Fruit fly (Drosophila melanogaster) whole organism, wandering third instar larva: Measurements from ENCODE around the gene Cpr5C.

Source experiments
- Abd-B ChIP-seq: fragments of >200 bp; optimal IDR thresholded peaks from 2 replicates; lab custom pipeline; 2017; ENCODE audit warnings: missing biosample characterization, missing genetic modification characterization
- CG32264 ChIP-seq: fragments of 200-800 bp; sonication (Bioruptor generic); optimal IDR thresholded peaks from 2 replicates; lab custom pipeline; 2016; ENCODE audit warnings: missing biosample characterization, missing genetic modification characterization
- CG9705 ChIP-seq: fragments of 200-800 bp; sonication (Bioruptor generic); optimal IDR thresholded peaks from 2 replicates; lab custom pipeline; 2018; ENCODE audit warnings: missing biosample characterization, mild to moderate bottlenecking, missing genetic modification characterization
- CrebA ChIP-seq: fragments of 200-800 bp; sonication (Bioruptor generic); optimal IDR thresholded peaks from 2 replicates; lab custom pipeline; 2016; ENCODE audit warnings: missing biosample characterization, mild to moderate bottlenecking, missing genetic modification characterization, borderline replicate concordance
- Dfd ChIP-seq: fragments of >200 bp; optimal IDR thresholded peaks from 2 replicates; lab custom pipeline; 2017; ENCODE audit warnings: missing biosample characterization, missing genetic modification characterization
- Dif ChIP-seq: fragments of 200-275, 200-300 bp; sonication (Bioruptor generic); optimal IDR thresholded peaks from 2 replicates; lab custom pipeline; 2018; ENCODE audit warnings: missing biosample characterization, missing genetic modification characterization; ENCODE audit not compliant: partially characterized antibody
- GATAd ChIP-seq: sonication (Bioruptor generic); optimal IDR thresholded peaks from 2 replicates; lab custom pipeline; 2016; ENCODE audit warnings: missing biosample characterization, missing genetic modification characterization
- HLH106 ChIP-seq: fragments of 200-800 bp; optimal IDR thresholded peaks from 3 replicates; lab custom pipeline; 2019; ENCODE audit warnings: missing biosample characterization, mild to moderate bottlenecking, missing genetic modification characterization, moderate library complexity
- Hnf4 ChIP-seq: fragments of 200-800 bp; sonication (Bioruptor generic); optimal IDR thresholded peaks from 2 replicates; lab custom pipeline; 2016; ENCODE audit warnings: missing biosample characterization, mild to moderate bottlenecking, missing genetic modification characterization
- Hr78 ChIP-seq: fragments of >200 bp; optimal IDR thresholded peaks from 2 replicates; lab custom pipeline; 2017; ENCODE audit warnings: missing biosample characterization, missing genetic modification characterization
- Hr83 ChIP-seq: fragments of 200-300 bp; sonication (Bioruptor generic); optimal IDR thresholded peaks from 2 replicates; lab custom pipeline; 2016; ENCODE audit warnings: missing biosample characterization, mild to moderate bottlenecking, missing genetic modification characterization, moderate library complexity; ENCODE audit not compliant: poor library complexity, severe bottlenecking
- Jra ChIP-seq: sonication (Bioruptor generic); optimal IDR thresholded peaks from 2 replicates; lab custom pipeline; 2016; ENCODE audit warnings: missing biosample characterization, missing genetic modification characterization
- Mio ChIP-seq: sonication (Bioruptor generic); optimal IDR thresholded peaks from 2 replicates; lab custom pipeline; 2016; ENCODE audit warnings: missing biosample characterization, missing genetic modification characterization
- Myc ChIP-seq: fragments of >200 bp; optimal IDR thresholded peaks from 2 replicates; lab custom pipeline; 2017
- N ChIP-seq: fragments of >200 bp; optimal IDR thresholded peaks from 2 replicates; lab custom pipeline; 2018; ENCODE audit warnings: missing biosample characterization, missing external identifiers, missing genetic modification characterization
- OdsH ChIP-seq: fragments of 200-800 bp; sonication (Bioruptor generic); optimal IDR thresholded peaks from 2 replicates; lab custom pipeline; 2016; ENCODE audit warnings: missing biosample characterization, mild to moderate bottlenecking, missing genetic modification characterization
- Rel ChIP-seq, 2 experiments: fragments of 200-800 bp; sonication (Bioruptor generic) in 1 of 2; optimal IDR thresholded peaks; 2 replicates in 1 of 2; 3 replicates in 1 of 2; lab custom pipeline; 2016 to 2019; ENCODE audit warnings: mild to moderate bottlenecking in 2 of 2, missing biosample characterization in 2 of 2, missing genetic modification characterization in 2 of 2, moderate library complexity in 1 of 2
- Sp1 ChIP-seq: fragments of 200-800 bp; sonication (Bioruptor generic); optimal IDR thresholded peaks from 3 replicates; lab custom pipeline; 2019; ENCODE audit warnings: missing biosample characterization, mild to moderate bottlenecking, missing genetic modification characterization, moderate library complexity
- Vsx2 ChIP-seq: fragments of 200-300, 225-300 bp; sonication (Bioruptor generic); optimal IDR thresholded peaks from 2 replicates; lab custom pipeline; 2018; ENCODE audit warnings: missing biosample characterization, missing genetic modification characterization; ENCODE audit not compliant: partially characterized antibody
- br ChIP-seq: fragments of 200-800 bp; sonication (Bioruptor generic); optimal IDR thresholded peaks from 2 replicates; lab custom pipeline; 2016; ENCODE audit warnings: missing biosample characterization, missing genetic modification characterization
- brk ChIP-seq: fragments of 200-800 bp; sonication (Bioruptor generic); optimal IDR thresholded peaks from 2 replicates; lab custom pipeline; 2016; ENCODE audit warnings: missing biosample characterization, mild to moderate bottlenecking, missing genetic modification characterization
- dl ChIP-seq, 2 experiments: fragments of 175-275, 200-275 bp in 1 of 2; fragments of 200-275 bp in 1 of 2; sonication (Bioruptor generic); optimal IDR thresholded peaks; lab custom pipeline; 2018; ENCODE audit warnings: mild to moderate bottlenecking in 2 of 2, missing biosample characterization in 2 of 2, missing genetic modification characterization in 2 of 2, moderate library complexity in 2 of 2; ENCODE audit not compliant: partially characterized antibody in 2 of 2, insufficient read depth in 1 of 2
- dmrt93B ChIP-seq: fragments of 200-800 bp; sonication (Bioruptor generic); optimal IDR thresholded peaks from 2 replicates; lab custom pipeline; 2018; ENCODE audit warnings: missing biosample characterization, mild to moderate bottlenecking, missing genetic modification characterization
- dsf ChIP-seq: sonication (Bioruptor generic); optimal IDR thresholded peaks from 2 replicates; lab custom pipeline; 2016; ENCODE audit warnings: missing biosample characterization, missing genetic modification characterization, borderline replicate concordance
- ey ChIP-seq: fragments of 200-800 bp; sonication (Bioruptor generic); optimal IDR thresholded peaks from 2 replicates; lab custom pipeline; 2016; ENCODE audit warnings: missing biosample characterization, missing genetic modification characterization
- foxo ChIP-seq, 2 experiments: fragments of 200-800 bp; sonication (Bioruptor generic); optimal IDR thresholded peaks; 2 replicates in 1 of 2; 3 replicates in 1 of 2; lab custom pipeline; 2016 to 2017; ENCODE audit warnings: missing biosample characterization in 2 of 2, missing genetic modification characterization in 2 of 2
- fru ChIP-seq: fragments of 200-800 bp; sonication (Bioruptor generic); optimal IDR thresholded peaks from 3 replicates; lab custom pipeline; 2016; ENCODE audit warnings: missing biosample characterization, mild to moderate bottlenecking, missing genetic modification characterization
- h ChIP-seq: fragments of 200-800 bp; sonication (Bioruptor generic); optimal IDR thresholded peaks from 3 replicates; lab custom pipeline; 2016; ENCODE audit warnings: missing biosample characterization, mild to moderate bottlenecking, missing genetic modification characterization
- jim ChIP-seq: fragments of 175-275, 200-325 bp; sonication (Bioruptor generic); optimal IDR thresholded peaks from 2 replicates; lab custom pipeline; 2016; ENCODE audit warnings: missing biosample characterization, mild to moderate bottlenecking, missing genetic modification characterization
- lola ChIP-seq: fragments of >200 bp; optimal IDR thresholded peaks from 2 replicates; lab custom pipeline; 2017; ENCODE audit warnings: missing biosample characterization, missing genetic modification characterization
- pan ChIP-seq: fragments of >200 bp; optimal IDR thresholded peaks from 2 replicates; lab custom pipeline; 2017
- psq ChIP-seq: fragments of 200-800 bp; sonication (Bioruptor generic); optimal IDR thresholded peaks from 3 replicates; lab custom pipeline; 2017; ENCODE audit warnings: missing biosample characterization, mild to moderate bottlenecking, missing genetic modification characterization, moderate library complexity
- rgr ChIP-seq: fragments of 200-800 bp; sonication (Bioruptor generic); optimal IDR thresholded peaks from 3 replicates; lab custom pipeline; 2016; ENCODE audit warnings: missing biosample characterization, mild to moderate bottlenecking, missing genetic modification characterization
- sage ChIP-seq: fragments of 200-800 bp; sonication (Bioruptor generic); optimal IDR thresholded peaks from 2 replicates; lab custom pipeline; 2016; ENCODE audit warnings: missing biosample characterization, mild to moderate bottlenecking, missing genetic modification characterization
- sv ChIP-seq: fragments of 200-800 bp; sonication (Bioruptor generic); optimal IDR thresholded peaks from 3 replicates; lab custom pipeline; 2016; ENCODE audit warnings: missing biosample characterization, missing genetic modification characterization
- tai ChIP-seq: sonication (Bioruptor generic); optimal IDR thresholded peaks from 2 replicates; lab custom pipeline; 2016; ENCODE audit warnings: missing biosample characterization, missing genetic modification characterization
- usp ChIP-seq: fragments of >200 bp; optimal IDR thresholded peaks from 2 replicates; lab custom pipeline; 2017; ENCODE audit warnings: missing biosample characterization, missing genetic modification characterization
- woc ChIP-seq: sonication (Bioruptor generic); optimal IDR thresholded peaks from 2 replicates; lab custom pipeline; 2016; ENCODE audit warnings: missing biosample characterization, mild to moderate bottlenecking, missing genetic modification characterization

Cpr5C gene

dm6 chrX:5756146-5756545, 48.3 kb upstream of the Cpr5C start:
- peak; percentile 82 for TF ChIP-seq jim (GFP tag; lab: Kevin White, UChicago)
- no peak for TF ChIP-seq Hnf4 (GFP tag; lab: Kevin White, UChicago)
- TF ChIP-seq fru (GFP tag; lab: Kevin White, UChicago): no peak
- TF ChIP-seq CG32264: no peak
- TF ChIP-seq HLH106 (tag; lab: Kevin White, UChicago): no peak
- TF ChIP-seq h (GFP tag; lab: Kevin White, UChicago): no peak
- no peak for TF ChIP-seq Hr83 (GFP tag; lab: Kevin White, UChicago)
- TF ChIP-seq Mio (GFP tag; lab: Kevin White, UChicago): no peak
- no peak for TF ChIP-seq Dif
- TF ChIP-seq Dfd (GFP tag; lab: Kevin White, UChicago): peak; percentile 2
- TF ChIP-seq br (GFP tag; lab: Kevin White, UChicago): no peak
- TF ChIP-seq Rel (GFP tag; optimal IDR thresholded peaks at IDR 0.05; lab: Kevin White, UChicago): no peak
- peak; percentile 53 for TF ChIP-seq Rel (tag; optimal IDR thresholded peaks at IDR 0.05; lab: Kevin White, UChicago)
- no peak for TF ChIP-seq N (GFP tag; lab: Kevin White, UChicago)
- TF ChIP-seq Sp1 (GFP tag; lab: Kevin White, UChicago): no peak
- TF ChIP-seq lola (GFP tag; lab: Kevin White, UChicago): no peak
- TF ChIP-seq sv (GFP tag; lab: Kevin White, UChicago): no peak
- no peak for TF ChIP-seq Abd-B

dm6 chrX:5763443-5764000, 41.0 kb upstream of the Cpr5C start:
- TF ChIP-seq sage: no peak
- no peak for TF ChIP-seq Rel (GFP tag; optimal IDR thresholded peaks at IDR 0.05; lab: Kevin White, UChicago)
- peak; percentile 98 for TF ChIP-seq Rel (tag; optimal IDR thresholded peaks at IDR 0.05; lab: Kevin White, UChicago)

dm6 chrX:5764001-5764892, 40.2 kb upstream of the Cpr5C start, which contains the start of the genes MAPk-Ak2 and CG42699:
Gene MAPk-Ak2 (minus strand): TSS chrX:5764203.
Gene CG42699 (plus strand): TSS chrX:5764553.
- TF ChIP-seq Abd-B: no peak
- no peak for TF ChIP-seq Mio (GFP tag; lab: Kevin White, UChicago)
- no peak for TF ChIP-seq Dfd (GFP tag; lab: Kevin White, UChicago)
- TF ChIP-seq Vsx2 (GFP tag; lab: Kevin White, UChicago): no peak
- no peak for TF ChIP-seq N (GFP tag; lab: Kevin White, UChicago)
- no peak for TF ChIP-seq sage
- no peak for TF ChIP-seq Myc (lab: Kevin White, UChicago)
- peak; percentile 52 for TF ChIP-seq dsf
- peak; percentile 88 for TF ChIP-seq Jra
- TF ChIP-seq Sp1 (GFP tag; lab: Kevin White, UChicago): peak; percentile 71
- TF ChIP-seq Hnf4 (GFP tag; lab: Kevin White, UChicago): peak; percentile 70
- peak; percentile 83 for TF ChIP-seq h (GFP tag; lab: Kevin White, UChicago)
- TF ChIP-seq pan (lab: Kevin White, UChicago): no peak
- no peak for TF ChIP-seq CrebA (GFP tag; lab: Kevin White, UChicago)
- peak; percentile 35 for TF ChIP-seq HLH106 (tag; lab: Kevin White, UChicago)
- TF ChIP-seq woc (GFP tag; lab: Kevin White, UChicago): peak; percentile 4
- TF ChIP-seq Dif: no peak
- peak; percentile 47 for TF ChIP-seq dmrt93B (GFP tag; lab: Kevin White, UChicago)
- TF ChIP-seq lola (GFP tag; lab: Kevin White, UChicago): no peak
- TF ChIP-seq Hr78: no peak
- peak; percentile 72 for TF ChIP-seq jim (GFP tag; lab: Kevin White, UChicago)
- peak; percentile 54 for TF ChIP-seq psq (GFP tag; lab: Kevin White, UChicago)
- TF ChIP-seq OdsH (GFP tag; lab: Kevin White, UChicago): peak; percentile 44
- peak; percentile 65 for TF ChIP-seq fru (GFP tag; lab: Kevin White, UChicago)
- peak; percentile 30 for TF ChIP-seq CG32264
- peak; percentile 85 for TF ChIP-seq br (GFP tag; lab: Kevin White, UChicago)
- TF ChIP-seq rgr (GFP tag; lab: Kevin White, UChicago): peak; percentile 74
- no peak for TF ChIP-seq dl (GFP tag; optimal IDR thresholded peaks at IDR 0.05; lab: Kevin White, UChicago; ENCODE audit: insufficient read depth in 1 of 2, partially characterized antibody in 2 of 2)
- TF ChIP-seq tai (GFP tag; lab: Kevin White, UChicago): no peak
- TF ChIP-seq CG9705 (GFP tag; lab: Kevin White, UChicago): peak; percentile 63
- TF ChIP-seq foxo (GFP tag; optimal IDR thresholded peaks at IDR 0.05; lab: Kevin White, UChicago): peak in 1 of 2 experiments; percentile 64
- peak; percentile 96 for TF ChIP-seq Hr83 (GFP tag; lab: Kevin White, UChicago)
- no peak for TF ChIP-seq usp
- no peak for TF ChIP-seq Rel (GFP tag; optimal IDR thresholded peaks at IDR 0.05; lab: Kevin White, UChicago)
- TF ChIP-seq Rel (tag; optimal IDR thresholded peaks at IDR 0.05; lab: Kevin White, UChicago): peak; percentile 76
- peak; percentile 58 for TF ChIP-seq GATAd
- TF ChIP-seq sv (GFP tag; lab: Kevin White, UChicago): peak; percentile 4
- peak; percentile 42 for TF ChIP-seq ey (GFP tag; lab: Kevin White, UChicago)
- TF ChIP-seq brk (GFP tag; lab: Kevin White, UChicago): no peak
